Fruit fly (Drosophila melanogaster): ENCODE results near the gene beat-IIa.

Gene beat-IIa

DNA sequence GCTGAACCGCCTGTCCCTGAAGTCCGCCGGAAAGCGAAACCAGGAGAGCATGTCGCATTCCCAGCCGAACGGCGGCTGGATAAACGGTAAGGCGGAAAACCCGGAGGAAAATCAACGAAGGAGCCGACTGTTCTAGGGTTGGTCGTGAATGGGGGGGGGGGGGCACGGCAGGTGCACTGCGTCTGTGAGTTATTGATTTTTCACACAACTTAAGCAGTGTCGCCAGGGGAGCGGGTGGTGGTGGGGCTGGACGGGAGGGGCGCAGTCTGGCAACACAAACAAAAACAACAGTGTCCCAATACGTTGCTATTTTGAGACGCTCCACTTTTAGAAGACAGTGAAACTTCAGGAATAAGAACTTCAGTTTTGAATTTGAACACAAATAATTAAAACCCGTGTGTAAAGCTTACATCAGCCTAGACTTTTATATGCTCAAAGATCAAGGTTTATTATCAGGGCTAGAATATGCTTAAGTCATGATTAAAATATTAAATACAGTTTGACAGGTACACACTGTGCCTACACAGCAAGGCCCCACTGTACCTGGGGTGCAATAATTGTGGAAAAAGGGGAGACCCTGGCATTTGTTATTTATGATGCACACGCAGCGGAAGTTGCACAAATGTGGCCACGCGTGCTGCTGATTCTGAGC is 20.4 kb upstream of the beat-IIa start (continued):
- TF ChIP-seq esn (GFP tag; optimal IDR thresholded peaks at IDR 0.05) (peak; percentile 79), fkh (GFP tag; optimal IDR thresholded peaks at IDR 0.05) (peak; percentile 40), CG7368 (GFP tag; optimal IDR thresholded peaks at IDR 0.05) (peak; percentile 63), Eip75B (GFP tag; optimal IDR thresholded peaks at IDR 0.05) (peak; percentile 81), Smox (GFP tag; optimal IDR thresholded peaks at IDR 0.05) (peak; percentile 64), Ets21C (GFP tag; optimal IDR thresholded peaks at IDR 0.05) (peak; percentile 77), CG6854 (GFP tag; optimal IDR thresholded peaks at IDR 0.05) (peak; percentile 59), CG32006 (GFP tag; optimal IDR thresholded peaks at IDR 0.05) (peak; percentile 78), CG11902 (GFP tag; optimal IDR thresholded peaks at IDR 0.05) (peak; percentile 74), CG6808 (GFP tag; optimal IDR thresholded peaks at IDR 0.05) (peak; percentile 75), CG34406 (GFP tag; optimal IDR thresholded peaks at IDR 0.05) (peak; percentile 61), CG6792 (GFP tag; optimal IDR thresholded peaks at IDR 0.05) (peak; percentile 75), svp (GFP tag) (peak; percentile 84), Sox14 (GFP tag; optimal IDR thresholded peaks at IDR 0.05) (peak; percentile 68), CG3032 (tag; optimal IDR thresholded peaks at IDR 0.05) (peak; percentile 66), Lpt (GFP tag; optimal IDR thresholded peaks at IDR 0.05) (peak; percentile 63), fd85E (GFP tag; optimal IDR thresholded peaks at IDR 0.05) (peak; percentile 52), CG6163 (GFP tag; IDR thresholded peaks at IDR 0.05) (peak; percentile 89), CG4318 (GFP tag; optimal IDR thresholded peaks at IDR 0.05) (peak; percentile 48), CG15336 (GFP tag; IDR thresholded peaks at IDR 0.05) (peak; percentile 87), CG6276 (GFP tag; optimal IDR thresholded peaks at IDR 0.05) (peak; percentile 79)

- TF ChIP-seq CG6792 (GFP tag; optimal IDR thresholded peaks at IDR 0.05) (peak; percentile 47), CG4318 (GFP tag; optimal IDR thresholded peaks at IDR 0.05) (no peak), fkh (GFP tag; optimal IDR thresholded peaks at IDR 0.05) (peak; percentile 42), CG10631 (GFP tag; optimal IDR thresholded peaks at IDR 0.05) (peak; percentile 68), CG6854 (GFP tag; optimal IDR thresholded peaks at IDR 0.05) (no peak), pdm3 (GFP tag; optimal IDR thresholded peaks at IDR 0.05) (peak; percentile 32), topi (GFP tag; optimal IDR thresholded peaks at IDR 0.05) (peak; percentile 51), Sox14 (GFP tag; optimal IDR thresholded peaks at IDR 0.05) (peak; percentile 38), CG1621 (tag; optimal IDR thresholded peaks at IDR 0.05) (peak; percentile 51), Smox (GFP tag; optimal IDR thresholded peaks at IDR 0.05) (peak; percentile 51), svp (GFP tag) (peak; percentile 79), cyc (GFP tag; optimal IDR thresholded peaks at IDR 0.05) (peak; percentile 62), CG15336 (GFP tag; IDR thresholded peaks at IDR 0.05) (peak; percentile 8; the same call in 1 of the 2 replicates), Hr39 (GFP tag; optimal IDR thresholded peaks at IDR 0.05) (peak; percentile 43), CG6276 (GFP tag; optimal IDR thresholded peaks at IDR 0.05) (no peak), dsx (GFP tag; optimal IDR thresholded peaks at IDR 0.05; ENCODE audit: poor library complexity, severe bottlenecking) (peak; percentile 30), CG8632 (GFP tag; optimal IDR thresholded peaks at IDR 0.05) (no peak), CG6163 (GFP tag; IDR thresholded peaks at IDR 0.05) (peak; percentile 58), Sox102F (GFP tag; optimal IDR thresholded peaks at IDR 0.05) (peak; percentile 65), esn (GFP tag; optimal IDR thresholded peaks at IDR 0.05) (peak; percentile 76), CG7368 (GFP tag; optimal IDR thresholded peaks at IDR 0.05) (peak; percentile 47), salr (GFP tag; optimal IDR thresholded peaks at IDR 0.05) (peak in 1 of 2 experiments; percentile 24), spab (GFP tag; optimal IDR thresholded peaks at IDR 0.05) (no peak), eg (GFP tag; IDR thresholded peaks at IDR 0.05) (peak; percentile 52), Ets96B (tag; optimal IDR thresholded peaks at IDR 0.05) (peak; percentile 42), OdsH (GFP tag; optimal IDR thresholded peaks at IDR 0.05) (peak; percentile 2), CG6808 (GFP tag; optimal IDR thresholded peaks at IDR 0.05) (peak; percentile 19), net (GFP tag; optimal IDR thresholded peaks at IDR 0.05) (peak; percentile 62), dac (GFP tag; optimal IDR thresholded peaks at IDR 0.05) (no peak), CG3919 (GFP tag; optimal IDR thresholded peaks at IDR 0.05) (peak; percentile 67), acj6 (GFP tag; optimal IDR thresholded peaks at IDR 0.05) (peak; percentile 13), CG34406 (GFP tag; optimal IDR thresholded peaks at IDR 0.05) (no peak), lz (GFP tag; optimal IDR thresholded peaks at IDR 0.05) (peak; percentile 72), ss (GFP tag; optimal IDR thresholded peaks at IDR 0.05) (peak in 1 of 2 experiments; percentile 44), CG11762 (GFP tag; optimal IDR thresholded peaks at IDR 0.05; ENCODE audit: insufficient read depth) (no peak), Gug (GFP tag; IDR thresholded peaks at IDR 0.05) (0 out of 2 replicates have a peak, but pooled peaks have one; percentile 18), Ets21C (GFP tag; optimal IDR thresholded peaks at IDR 0.05) (no peak), CG16779 (tag; optimal IDR thresholded peaks at IDR 0.05) (no peak), CG31627 (GFP tag; optimal IDR thresholded peaks at IDR 0.05) (peak; percentile 59)
Measured at dm6 chr3R:17385329-17386019, 19.6 kb upstream of the beat-IIa start.
